Fruit fly (Drosophila melanogaster) whole organism, embryonic: Measurements from ENCODE around the gene Ets97D.

Source experiments
- Atf-2 ChIP-seq: fragments of 200-800 bp; sonication (Bioruptor generic); optimal IDR thresholded peaks from 2 replicates; lab custom pipeline; 2016; ENCODE audit warnings: missing biosample characterization, missing genetic modification characterization
- Awh ChIP-seq: fragments of 200-800 bp; sonication (Bioruptor generic); IDR thresholded peaks from 2 replicates; pipeline ENCODE4, ENCODE4 v1.3.6; 2022; ENCODE audit warnings: missing biosample characterization, missing genetic modification characterization
- CG10366 ChIP-seq: fragments of 200-800 bp; sonication (Bioruptor generic); IDR thresholded peaks from 2 replicates; pipeline ENCODE4 v1.3.6; 2022; ENCODE audit warnings: missing biosample characterization, missing genetic modification characterization
- CG10654 ChIP-seq: fragments of 200-800 bp; sonication (Bioruptor generic); optimal IDR thresholded peaks from 2 replicates; lab custom pipeline; 2016; ENCODE audit warnings: missing biosample characterization, missing genetic modification characterization
- CG10959 ChIP-seq: fragments of 200-800 bp; sonication (Bioruptor generic); IDR thresholded peaks from 2 replicates; pipeline ENCODE4 v1.3.6; 2022; ENCODE audit warnings: missing biosample characterization, missing genetic modification characterization
- CG11504 ChIP-seq: fragments of 200-800 bp; sonication (Bioruptor generic); optimal IDR thresholded peaks from 3 replicates; lab custom pipeline; 2019; ENCODE audit warnings: missing biosample characterization, mild to moderate bottlenecking, missing genetic modification characterization, moderate library complexity
- CG17829 ChIP-seq: fragments of 200-800 bp; optimal IDR thresholded peaks from 2 replicates; lab custom pipeline; 2019; ENCODE audit warnings: missing biosample characterization, mild to moderate bottlenecking, missing genetic modification characterization, moderate library complexity
- CG18476 ChIP-seq: fragments of 200-800 bp; sonication (Bioruptor generic); optimal IDR thresholded peaks from 2 replicates; lab custom pipeline; 2016; ENCODE audit warnings: missing biosample characterization, mild to moderate bottlenecking, missing genetic modification characterization
- CG18764 ChIP-seq: fragments of 200-800 bp; sonication (Bioruptor generic); optimal IDR thresholded peaks from 3 replicates; lab custom pipeline; 2016; ENCODE audit warnings: missing biosample characterization, missing genetic modification characterization
- CG2875 ChIP-seq: fragments of 200-800 bp; sonication (Bioruptor generic); optimal IDR thresholded peaks from 2 replicates; lab custom pipeline; 2017; ENCODE audit warnings: missing biosample characterization, mild to moderate bottlenecking, missing genetic modification characterization, missing genetic modification reagents
- CG32532 ChIP-seq: fragments of 200-800 bp; sonication (Bioruptor generic); IDR thresholded peaks from 2 replicates; pipeline ENCODE4 v1.3.6; 2022; ENCODE audit warnings: missing biosample characterization, missing genetic modification characterization
- CG34376 ChIP-seq: fragments of 200-800 bp; sonication (Bioruptor generic); optimal IDR thresholded peaks from 2 replicates; lab custom pipeline; 2018; ENCODE audit warnings: missing biosample characterization, mild to moderate bottlenecking, missing genetic modification characterization
- CG3838 ChIP-seq: fragments of 200-800 bp; sonication (Bioruptor generic); optimal IDR thresholded peaks from 3 replicates; lab custom pipeline; 2016; ENCODE audit warnings: missing biosample characterization, missing genetic modification characterization
- CG42726 ChIP-seq: fragments of 200-800 bp; sonication (Bioruptor generic); IDR thresholded peaks from 2 replicates; pipeline ENCODE4 v1.3.6; 2022; ENCODE audit warnings: missing biosample characterization, missing genetic modification characterization; ENCODE audit not compliant: partially characterized antibody
- CG4854 ChIP-seq: fragments of 200-800 bp; sonication (Bioruptor generic); optimal IDR thresholded peaks from 2 replicates; lab custom pipeline; 2016; ENCODE audit warnings: missing biosample characterization, missing genetic modification characterization, inconsistent platforms
- CG8765 ChIP-seq: fragments of 200-800 bp; sonication (Bioruptor generic); IDR thresholded peaks from 2 replicates; pipeline ENCODE4 v1.3.6; 2022; ENCODE audit warnings: missing biosample characterization, missing genetic modification characterization
- CG9797 ChIP-seq: fragments of 200-800 bp; sonication (Bioruptor generic); optimal IDR thresholded peaks from 3 replicates; lab custom pipeline; 2018; ENCODE audit warnings: missing biosample characterization, mild to moderate bottlenecking, missing genetic modification characterization
- CG9817 ChIP-seq: fragments of 200-800 bp; sonication (Bioruptor generic); optimal IDR thresholded peaks from 2 replicates; lab custom pipeline; 2018; ENCODE audit warnings: missing biosample characterization, mild to moderate bottlenecking, missing genetic modification characterization, moderate library complexity
- CG9932 ChIP-seq: fragments of 200-800 bp; sonication (Bioruptor generic); IDR thresholded peaks from 2 replicates; pipeline ENCODE4 v1.3.6; 2022; ENCODE audit warnings: missing biosample characterization, missing genetic modification characterization
- D19A ChIP-seq: fragments of 200-800 bp; optimal IDR thresholded peaks from 3 replicates; lab custom pipeline; 2019; ENCODE audit warnings: missing biosample characterization, mild to moderate bottlenecking, missing genetic modification characterization, moderate library complexity
- E2f1 ChIP-seq: fragments of 200-800 bp; sonication (Bioruptor generic); IDR thresholded peaks from 2 replicates; pipeline ENCODE4 v1.3.6; 2022; ENCODE audit warnings: missing biosample characterization, missing genetic modification characterization
- Fer1 ChIP-seq: fragments of 200-800 bp; sonication (Bioruptor generic); optimal IDR thresholded peaks from 2 replicates; lab custom pipeline; 2017; ENCODE audit warnings: missing biosample characterization, mild to moderate bottlenecking, missing genetic modification characterization
- HLH3B ChIP-seq: fragments of 200-800 bp; sonication (Bioruptor generic); IDR thresholded peaks from 2 replicates; pipeline ENCODE4 v1.3.6; 2022; ENCODE audit warnings: missing biosample characterization, missing genetic modification characterization
- Pdp1 ChIP-seq, 2 experiments: fragments of 200-800 bp; sonication (Bioruptor generic); optimal IDR thresholded peaks; 3 replicates each; lab custom pipeline; 2016; ENCODE audit warnings: missing biosample characterization in 2 of 2, missing genetic modification characterization in 2 of 2, mild to moderate bottlenecking in 1 of 2, moderate library complexity in 1 of 2
- Side ChIP-seq: fragments of 200-800 bp; sonication (Bioruptor generic); optimal IDR thresholded peaks from 2 replicates; lab custom pipeline; 2016; ENCODE audit warnings: missing biosample characterization, missing genetic modification characterization
- Spps ChIP-seq: fragments of 200-800 bp; sonication (Bioruptor generic); optimal IDR thresholded peaks from 2 replicates; lab custom pipeline; 2018; ENCODE audit warnings: missing biosample characterization, mild to moderate bottlenecking, missing genetic modification characterization
- abd-A ChIP-seq: fragments of 200-800 bp; sonication (Bioruptor generic); optimal IDR thresholded peaks from 3 replicates; lab custom pipeline; 2019; ENCODE audit warnings: missing biosample characterization, mild to moderate bottlenecking, missing genetic modification characterization, moderate library complexity
- chinmo ChIP-seq: fragments of 200-800 bp; sonication (Bioruptor generic); IDR thresholded peaks from 4 replicates; pipeline ENCODE4 v1.3.6; 2022; ENCODE audit warnings: missing biosample characterization, missing genetic modification characterization; ENCODE audit not compliant: partially characterized antibody
- fu2 ChIP-seq: fragments of 200-800 bp; sonication (Bioruptor generic); optimal IDR thresholded peaks from 2 replicates; lab custom pipeline; 2016; ENCODE audit warnings: missing biosample characterization, missing genetic modification characterization
- gfzf ChIP-seq: fragments of 200-800 bp; sonication (Bioruptor generic); optimal IDR thresholded peaks from 2 replicates; lab custom pipeline; 2016; ENCODE audit warnings: missing biosample characterization, mild to moderate bottlenecking, missing genetic modification characterization, moderate library complexity
- kah ChIP-seq: fragments of 200-800 bp; sonication (Bioruptor generic); optimal IDR thresholded peaks from 2 replicates; lab custom pipeline; 2018; ENCODE audit warnings: missing biosample characterization, mild to moderate bottlenecking, missing genetic modification characterization
- lilli ChIP-seq: fragments of 200-800 bp; sonication (Bioruptor generic); optimal IDR thresholded peaks from 3 replicates; lab custom pipeline; 2016; ENCODE audit warnings: missing biosample characterization, missing genetic modification characterization
- peb ChIP-seq: fragments of 200-800 bp; sonication (Bioruptor generic); IDR thresholded peaks from 2 replicates; pipeline ENCODE4 v1.3.6; 2022; ENCODE audit warnings: missing biosample characterization, missing genetic modification characterization
- pho ChIP-seq: fragments of 200-800 bp; sonication (Bioruptor generic); optimal IDR thresholded peaks from 2 replicates; lab custom pipeline; 2016; ENCODE audit warnings: missing biosample characterization, missing genetic modification characterization
- phol ChIP-seq: fragments of 200-800 bp; sonication (Bioruptor generic); optimal IDR thresholded peaks from 3 replicates; lab custom pipeline; 2018; ENCODE audit warnings: missing biosample characterization, mild to moderate bottlenecking, missing genetic modification characterization, moderate library complexity
- schlank ChIP-seq: fragments of 200-800 bp; sonication (Bioruptor generic); optimal IDR thresholded peaks from 2 replicates; lab custom pipeline; 2018; ENCODE audit warnings: missing biosample characterization, mild to moderate bottlenecking, missing genetic modification characterization
- sug ChIP-seq: fragments of 200-800 bp; optimal IDR thresholded peaks from 2 replicates; lab custom pipeline; 2019; ENCODE audit warnings: missing biosample characterization, mild to moderate bottlenecking, missing genetic modification characterization, moderate library complexity
- toy ChIP-seq: fragments of 200-800 bp; sonication (Bioruptor generic); IDR thresholded peaks from 2 replicates; pipeline ENCODE4 v1.3.6; 2022; ENCODE audit warnings: missing biosample characterization, missing genetic modification characterization
- trem ChIP-seq: fragments of 200-800 bp; optimal IDR thresholded peaks from 3 replicates; lab custom pipeline; 2019; ENCODE audit warnings: missing biosample characterization, mild to moderate bottlenecking, missing genetic modification characterization, moderate library complexity
- ttk ChIP-seq: fragments of 200-800 bp; sonication (Bioruptor generic); IDR thresholded peaks from 2 replicates; pipeline ENCODE4 v2.1.2; 2022; ENCODE audit warnings: missing biosample characterization, missing genetic modification characterization

Gene Ets97D

DNA sequence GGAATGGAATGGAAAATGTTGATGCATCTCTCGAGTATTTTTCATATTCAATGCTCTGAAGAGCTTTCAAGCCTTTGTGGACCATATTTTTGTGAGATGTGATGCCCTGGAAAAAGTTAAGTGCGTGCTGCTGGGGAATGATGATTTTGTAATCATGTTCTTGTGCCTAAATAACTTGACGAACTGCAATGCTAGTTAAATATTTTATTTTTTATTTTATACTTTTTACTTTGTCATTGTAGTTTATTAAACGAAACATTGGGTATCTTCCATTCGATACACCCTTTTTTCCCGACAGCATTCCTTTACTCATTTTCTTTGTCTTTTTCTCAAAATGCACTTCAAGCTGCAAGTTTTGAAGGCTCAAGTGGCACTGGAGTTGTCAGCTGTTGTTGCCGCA is 12.7 kb downstream of the Ets97D start (continued):
- TF ChIP-seq CG2875 (GFP tag; lab: Kevin White, UChicago) (peak; percentile 57), CG10654 (GFP tag; lab: Kevin White, UChicago) (peak; percentile 8), CG18764 (peak; percentile 7), HLH3B (peak; percentile 53; the same call in 1 of the 2 replicates), phol (peak; percentile 56), gfzf (GFP tag; lab: Kevin White, UChicago) (no peak), ttk (GFP tag; lab: Robert Waterston, UW) (peak; percentile 54), CG9932 (GFP tag; lab: Robert Waterston, UW) (no peak), CG10959 (GFP tag; lab: Robert Waterston, UW) (peak; percentile 49; the same call in 1 of the 2 replicates), Spps (tag; lab: Kevin White, UChicago) (peak; percentile 19), CG3838 (GFP tag; lab: Kevin White, UChicago) (no peak), CG42726 (GFP tag; lab: Robert Waterston, UW) (no peak), D19A (tag; lab: Kevin White, UChicago) (peak; percentile 22), lilli (peak; percentile 11), E2f1 (peak; percentile 34; the same call in 1 of the 2 replicates), schlank (no peak), CG17829 (tag; lab: Kevin White, UChicago) (peak; percentile 30), CG11504 (tag; lab: Kevin White, UChicago) (peak; percentile 63)

DNA sequence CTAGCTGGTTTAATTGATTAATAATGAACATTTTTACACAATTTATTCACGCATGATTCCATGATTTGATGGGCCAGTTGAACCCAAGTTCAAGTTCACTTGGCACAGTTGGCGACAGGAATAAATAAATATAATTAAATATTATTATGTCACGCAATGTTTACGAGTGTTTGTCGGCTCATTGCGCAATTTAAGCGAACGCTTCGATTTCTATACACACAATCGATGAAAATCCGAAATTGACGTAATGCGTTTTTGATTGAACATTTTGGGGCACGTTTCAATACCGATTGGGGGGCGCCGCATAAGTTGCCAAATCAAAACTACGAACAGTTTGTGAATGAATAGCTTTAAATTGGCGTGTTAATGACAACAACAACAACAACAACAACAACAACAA is 15.4 kb downstream of the Ets97D start:
- peak; percentile 16 for TF ChIP-seq abd-A (tag; lab: Kevin White, UChicago)
- TF ChIP-seq Awh (GFP tag; lab: Robert Waterston, UW): 0 out of 2 replicates have a peak, but pooled peaks have one; percentile 11
- no peak for TF ChIP-seq Fer1 (GFP tag; lab: Kevin White, UChicago)
- no peak for TF ChIP-seq CG9817 (tag; lab: Kevin White, UChicago)
- TF ChIP-seq chinmo (GFP tag; lab: Robert Waterston, UW): 0 out of 4 replicates have a peak, but pooled peaks have one; percentile 15
- TF ChIP-seq Pdp1 (GFP tag; optimal IDR thresholded peaks at IDR 0.05; lab: Kevin White, UChicago): peak in 1 of 2 experiments; percentile 93
- peak; percentile 9 for TF ChIP-seq CG34376
- peak; percentile 41 for TF ChIP-seq sug (tag; lab: Kevin White, UChicago)

DNA sequence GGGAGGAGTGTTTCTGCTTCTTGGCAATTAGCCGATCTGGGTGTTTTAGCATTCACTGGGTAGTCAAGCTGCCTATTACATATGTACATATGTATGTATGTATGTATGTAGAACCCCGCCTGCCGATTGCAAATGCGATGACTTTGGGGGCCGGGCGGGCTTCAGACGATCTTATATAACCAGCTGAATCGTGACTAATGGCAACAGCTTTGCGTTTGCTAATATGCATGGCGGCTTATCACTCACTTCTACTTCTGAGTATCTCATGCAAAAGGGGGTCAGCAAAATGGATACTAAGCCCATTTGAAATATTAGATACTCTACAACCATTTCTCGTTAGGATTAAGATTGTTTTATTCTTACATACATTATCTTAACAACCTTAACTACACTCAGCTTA is 16.4 kb downstream of the Ets97D start:
- TF ChIP-seq toy (GFP tag; lab: Robert Waterston, UW) (0 out of 2 replicates have a peak, but pooled peaks have one; percentile 13), Pdp1 (GFP tag; optimal IDR thresholded peaks at IDR 0.05; lab: Kevin White, UChicago) (peak in 1 of 2 experiments; percentile 61), Side (GFP tag; lab: Kevin White, UChicago) (no peak)

DNA sequence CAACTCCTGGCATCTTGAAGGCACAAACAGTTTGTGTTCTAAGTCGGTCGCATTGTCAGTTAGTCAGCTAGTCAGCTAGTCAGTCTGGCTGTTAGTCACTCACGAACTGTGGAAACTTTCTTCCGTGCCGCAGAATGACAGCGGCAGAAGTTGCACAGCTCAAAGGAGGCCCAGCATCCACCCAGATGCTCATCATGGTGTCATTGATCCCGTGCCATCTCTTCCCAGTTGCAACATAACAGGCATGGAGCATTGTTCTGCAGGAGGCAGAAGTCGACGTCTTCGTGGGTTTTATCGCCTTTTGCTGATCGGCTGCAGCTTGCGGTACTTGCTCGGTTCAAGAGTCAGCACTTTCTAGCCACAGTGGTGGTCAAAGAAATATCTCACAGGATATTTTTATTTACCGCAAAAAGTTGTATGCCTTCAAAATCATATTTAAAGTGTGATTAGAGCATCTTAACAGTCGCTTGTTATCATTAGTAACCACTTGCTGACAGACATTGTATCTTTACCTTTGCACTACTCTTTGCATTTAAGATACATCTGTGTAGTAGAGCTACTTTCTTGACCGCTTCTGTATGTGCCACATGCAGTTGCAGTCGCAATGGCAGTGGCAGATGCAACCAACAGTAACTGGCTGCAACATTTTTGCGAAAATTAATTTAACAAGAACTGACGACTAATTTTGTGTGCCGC is 18.9 kb downstream of the Ets97D start:
- TF ChIP-seq CG10959 (GFP tag; lab: Robert Waterston, UW): no peak
- no peak for TF ChIP-seq peb (GFP tag; lab: Robert Waterston, UW)
- no peak for TF ChIP-seq pho (GFP tag; lab: Kevin White, UChicago)
- no peak for TF ChIP-seq kah
- no peak for TF ChIP-seq fu2
- no peak for TF ChIP-seq CG9797 (GFP tag; lab: Kevin White, UChicago)
- TF ChIP-seq CG10366 (GFP tag; lab: Robert Waterston, UW): no peak
- TF ChIP-seq CG32532 (GFP tag; lab: Robert Waterston, UW): no peak
- no peak for TF ChIP-seq CG4854
- no peak for TF ChIP-seq Atf-2 (GFP tag; lab: Kevin White, UChicago)
- no peak for TF ChIP-seq trem
- TF ChIP-seq CG8765 (GFP tag; lab: Robert Waterston, UW): no peak
- no peak for TF ChIP-seq CG18476
